Worm (Caenorhabditis elegans): ENCODE results near the gene pwp-1.
A peak's percentile ranks its signal among the peaks of the same experiment; 100 is the strongest.

The pwp-1 gene

DNA sequence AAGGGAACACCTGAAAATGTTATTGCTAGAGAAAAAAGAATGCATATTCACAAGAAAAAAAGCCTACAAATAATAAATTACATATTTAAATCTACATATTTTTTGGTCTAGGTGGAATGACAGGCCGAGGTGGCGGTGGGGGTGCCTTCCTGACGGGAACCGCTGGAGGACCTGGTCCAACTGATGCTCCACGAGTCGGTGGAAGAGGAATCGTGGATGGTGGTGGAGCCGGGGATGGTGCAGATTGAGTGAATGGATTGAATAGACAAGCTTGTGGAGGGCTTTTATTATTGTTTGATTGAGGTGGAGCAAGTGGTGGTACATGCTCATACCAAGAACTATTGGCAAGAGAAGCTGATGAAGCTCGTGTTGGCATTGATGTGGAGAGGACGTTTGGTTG, 25.4 kb upstream of the pwp-1 start:
- TF ChIP-seq egl-27 (tag; optimal IDR thresholded peaks at IDR 0.05) (no peak), mab-5 (tag; optimal IDR thresholded peaks at IDR 0.05) (no peak), nhr-12 (tag; optimal IDR thresholded peaks at IDR 0.05) (no peak), nhr-23 (tag; optimal IDR thresholded peaks at IDR 0.05) (no peak), skn-1 (tag; optimal IDR thresholded peaks at IDR 0.05) (no peak), zag-1 (tag; optimal IDR thresholded peaks at IDR 0.05) (no peak), nhr-11 (tag; optimal IDR thresholded peaks at IDR 0.05) (no peak), lsy-2 (tag; optimal IDR thresholded peaks at IDR 0.05) (no peak), lin-13 (GFP tag; optimal IDR thresholded peaks at IDR 0.05) (no peak), mdl-1 (tag; optimal IDR thresholded peaks at IDR 0.05) (no peak), elt-1 (tag; optimal IDR thresholded peaks at IDR 0.05) (no peak), ztf-4 (tag; optimal IDR thresholded peaks at IDR 0.05) (no peak), fos-1 (tag; optimal IDR thresholded peaks at IDR 0.05) (no peak), snpc-4 (tag; optimal IDR thresholded peaks at IDR 0.05) (no peak), nhr-129 (tag; optimal IDR thresholded peaks at IDR 0.05) (no peak), aly-2 (tag; optimal IDR thresholded peaks at IDR 0.05) (no peak), C34F6.9 (tag; optimal IDR thresholded peaks at IDR 0.05) (no peak)

DNA sequence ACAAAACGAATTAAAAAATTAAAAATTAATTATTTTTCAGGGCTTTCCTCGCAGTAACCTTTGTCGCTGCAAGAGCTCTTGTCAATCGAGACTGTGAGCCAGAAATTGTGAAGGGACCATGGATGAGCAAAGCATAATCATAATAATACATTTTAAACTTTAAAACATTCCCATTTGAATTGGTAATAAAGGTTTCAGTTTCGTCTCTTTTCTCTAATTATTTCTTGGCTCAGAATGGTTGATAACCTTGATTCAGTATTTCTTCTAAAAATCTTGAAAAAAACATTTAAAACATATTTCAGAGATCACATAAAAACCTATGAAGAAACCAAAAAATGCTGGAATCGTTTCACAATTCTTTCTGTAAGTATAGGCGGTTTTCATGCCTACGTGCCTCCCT, 22.5 kb upstream of the pwp-1 start, which contains the start of gene JC8.16:
Gene JC8.16 (plus strand): TSS at position 301 of the 400 bp plus-strand sequence.
- TF ChIP-seq sma-9 (GFP tag; optimal IDR thresholded peaks at IDR 0.05) = no peak
- no peak for TF ChIP-seq sma-9 (tag; optimal IDR thresholded peaks at IDR 0.05)
- no peak for TF ChIP-seq alr-1 (tag; optimal IDR thresholded peaks at IDR 0.05)
- TF ChIP-seq lin-11 (tag; optimal IDR thresholded peaks at IDR 0.05) = no peak
- no peak for TF ChIP-seq nhr-12 (tag; optimal IDR thresholded peaks at IDR 0.05)
- no peak for TF ChIP-seq unc-62 (GFP tag; optimal IDR thresholded peaks at IDR 0.05)
- TF ChIP-seq nhr-11 (tag; optimal IDR thresholded peaks at IDR 0.05) = no peak

DNA sequence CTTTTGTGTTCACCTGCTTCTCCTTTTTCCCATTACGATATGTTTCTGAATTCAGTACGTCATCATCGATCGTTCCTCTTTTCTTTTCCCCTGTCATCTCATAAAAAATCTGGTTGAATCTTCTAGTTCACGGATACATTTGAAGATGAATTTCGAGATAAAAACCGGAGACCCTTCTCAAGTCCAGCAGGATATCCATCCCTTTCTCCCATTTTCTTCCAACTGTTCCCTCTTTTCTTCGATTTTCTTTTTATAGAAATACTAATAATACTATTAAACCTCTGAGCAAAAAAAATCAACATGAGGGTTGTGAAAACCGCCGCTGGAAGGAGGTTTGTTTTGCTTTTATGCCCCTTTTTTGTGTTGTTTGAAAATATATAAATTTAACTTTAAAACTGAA, 19.5 kb upstream of the pwp-1 start, which contains the start of gene bus-12:
Gene bus-12 (plus strand): TSS at position 301 of the 400 bp plus-strand sequence.
- TF ChIP-seq zag-1 (tag; optimal IDR thresholded peaks at IDR 0.05) (no peak), R02D3.7 (tag; optimal IDR thresholded peaks at IDR 0.05) (no peak), fos-1 (tag; optimal IDR thresholded peaks at IDR 0.05) (no peak)

DNA sequence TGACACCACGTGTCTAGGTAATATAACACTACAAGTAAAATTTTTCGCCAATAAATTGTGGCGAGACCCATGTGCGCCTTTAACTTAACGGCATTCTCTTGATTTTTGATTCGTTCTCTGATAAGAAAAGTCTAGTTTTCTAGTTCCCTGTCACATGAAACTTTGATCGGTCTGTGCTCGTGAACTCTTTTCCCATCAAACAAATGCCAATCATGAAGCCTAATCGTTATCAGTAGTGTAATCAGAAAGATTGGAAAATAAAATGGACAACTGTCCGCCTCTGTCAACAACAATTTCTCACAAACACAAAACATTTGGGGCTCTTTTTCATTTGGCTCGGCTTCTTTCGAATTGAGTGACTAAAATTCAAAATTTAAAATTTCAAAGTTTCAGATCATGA, 17.5 kb upstream of the pwp-1 start, which contains the start of gene ttr-45:
Gene ttr-45 (plus strand): TSS at position 385 of the 400 bp plus-strand sequence.
- TF ChIP-seq nhr-129 (tag; optimal IDR thresholded peaks at IDR 0.05) (peak; percentile 86), F13H6.1 (tag; optimal IDR thresholded peaks at IDR 0.05) (peak; percentile 76), snpc-4 (tag; optimal IDR thresholded peaks at IDR 0.05) (no peak), egl-27 (tag; optimal IDR thresholded peaks at IDR 0.05) (peak; percentile 24), fos-1 (tag; optimal IDR thresholded peaks at IDR 0.05) (peak; percentile 94), gmeb-1 (tag; optimal IDR thresholded peaks at IDR 0.05) (peak; percentile 33), zag-1 (tag; optimal IDR thresholded peaks at IDR 0.05) (no peak), sma-3 (GFP tag; optimal IDR thresholded peaks at IDR 0.05) (peak; percentile 5), C34F6.9 (tag; optimal IDR thresholded peaks at IDR 0.05) (peak; percentile 36), sma-9 (GFP tag; optimal IDR thresholded peaks at IDR 0.05) (peak; percentile 85), sma-9 (tag; optimal IDR thresholded peaks at IDR 0.05) (no peak), lsy-2 (tag; optimal IDR thresholded peaks at IDR 0.05) (peak in 1 of 2 experiments; percentile 35), crh-2 (tag; optimal IDR thresholded peaks at IDR 0.05) (peak; percentile 42), skn-1 (tag; optimal IDR thresholded peaks at IDR 0.05) (no peak)

DNA sequence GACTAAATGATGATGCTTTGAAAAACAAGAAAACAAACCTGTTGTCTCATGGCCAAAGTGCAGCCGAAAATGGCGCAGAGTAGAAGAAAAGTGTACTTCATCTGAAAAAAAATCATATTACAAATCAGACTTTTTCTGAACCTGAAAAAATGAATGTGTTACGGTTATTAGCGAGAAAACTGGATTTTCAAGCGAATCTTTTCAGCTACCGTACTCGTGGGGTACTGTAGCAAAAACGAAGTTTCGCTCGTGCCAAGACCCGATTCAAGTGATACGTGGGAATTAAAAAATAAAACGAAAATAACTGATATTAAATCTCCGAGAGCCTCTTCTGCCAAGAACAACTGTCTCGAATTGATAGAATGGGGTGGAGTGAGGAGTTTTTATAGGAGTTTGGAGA, 15.8 kb upstream of the pwp-1 start, which contains the start of gene ttr-51:
Gene ttr-51 (minus strand): TSS at position 101 of the 400 bp plus-strand sequence.
- TF ChIP-seq mbf-1 (tag; optimal IDR thresholded peaks at IDR 0.05) = no peak
- peak; percentile 17 for TF ChIP-seq nhr-129 (tag; optimal IDR thresholded peaks at IDR 0.05)
- TF ChIP-seq lsy-2 (tag; optimal IDR thresholded peaks at IDR 0.05) = peak in 1 of 2 experiments; percentile 1

DNA sequence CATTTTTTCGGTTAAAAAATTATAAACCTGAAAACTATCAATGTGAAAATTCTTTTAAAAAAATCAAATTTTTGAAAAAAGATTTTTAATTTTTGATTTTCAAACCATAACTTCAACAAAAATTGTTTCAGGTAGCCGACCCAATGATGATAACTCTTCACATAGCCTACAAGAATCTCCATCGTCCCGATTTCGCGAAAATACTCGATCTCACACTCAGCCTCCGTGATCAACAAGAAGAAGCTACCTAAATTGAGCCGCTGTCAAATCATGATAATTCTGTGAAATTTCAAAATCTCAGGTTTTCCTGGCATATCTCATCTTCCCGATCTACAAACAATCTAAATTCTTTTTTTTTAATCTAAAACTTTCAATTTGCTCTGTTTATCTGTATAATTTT, 13.9 kb upstream of the pwp-1 start:
- no peak for TF ChIP-seq ceh-82 (tag; optimal IDR thresholded peaks at IDR 0.05)
- TF ChIP-seq fos-1 (tag; optimal IDR thresholded peaks at IDR 0.05) = no peak
- TF ChIP-seq unc-62 (GFP tag; optimal IDR thresholded peaks at IDR 0.05) = no peak
- no peak for TF ChIP-seq R02D3.7 (tag; optimal IDR thresholded peaks at IDR 0.05)
- no peak for TF ChIP-seq nhr-237 (tag; optimal IDR thresholded peaks at IDR 0.05)
- TF ChIP-seq nhr-129 (tag; optimal IDR thresholded peaks at IDR 0.05) = no peak
- no peak for TF ChIP-seq nhr-25 (tag; optimal IDR thresholded peaks at IDR 0.05)
- TF ChIP-seq egl-27 (tag; optimal IDR thresholded peaks at IDR 0.05) = no peak
- no peak for TF ChIP-seq ZK546.5 (tag; optimal IDR thresholded peaks at IDR 0.05)
- no peak for TF ChIP-seq lin-13 (GFP tag; optimal IDR thresholded peaks at IDR 0.05)
- no peak for TF ChIP-seq ceh-16 (tag; optimal IDR thresholded peaks at IDR 0.05)
- TF ChIP-seq sem-4 (tag; optimal IDR thresholded peaks at IDR 0.05) = no peak
- TF ChIP-seq ama-1 (optimal IDR thresholded peaks at IDR 0.05) = no peak
- TF ChIP-seq dmd-4 (tag; optimal IDR thresholded peaks at IDR 0.05) = no peak
- TF ChIP-seq C34F6.9 (tag; optimal IDR thresholded peaks at IDR 0.05) = no peak
- no peak for TF ChIP-seq crh-2 (tag; optimal IDR thresholded peaks at IDR 0.05)
- no peak for TF ChIP-seq blmp-1 (tag; optimal IDR thresholded peaks at IDR 0.05; ENCODE audit: insufficient read depth)
- no peak for TF ChIP-seq F13H6.1 (tag; optimal IDR thresholded peaks at IDR 0.05)
- TF ChIP-seq unc-55 (GFP tag; optimal IDR thresholded peaks at IDR 0.05) = no peak

All from whole organism, L2 larva.